Worm (Caenorhabditis elegans): Measurements from ENCODE around the gene C05E4.12.

Gene C05E4.12

DNA sequence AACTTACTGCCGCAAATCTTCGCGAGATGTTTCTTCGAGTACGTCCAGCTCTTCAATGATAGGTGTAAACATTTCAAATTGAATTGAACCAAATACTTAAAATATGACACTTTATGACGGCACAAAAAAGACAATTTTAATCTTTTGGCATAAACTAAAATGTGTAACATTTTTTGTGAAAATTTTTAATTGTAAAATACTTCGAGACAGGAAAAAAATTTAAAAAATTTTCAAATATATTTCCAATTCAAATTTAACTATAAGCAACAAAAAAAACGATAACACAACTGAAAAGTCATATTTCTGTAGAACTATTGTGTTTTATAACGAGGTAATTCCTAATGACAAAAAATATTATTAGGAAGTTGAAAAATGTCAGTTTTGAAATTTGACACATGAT lies at the start of gene C05E4.12:
Gene C05E4.12 (minus strand): TSS at position 101 of the 400 bp plus-strand sequence.
- no peak for TF ChIP-seq unc-62 (GFP tag; optimal IDR thresholded peaks at IDR 0.05)

- TF ChIP-seq unc-62 (GFP tag; optimal IDR thresholded peaks at IDR 0.05) = no peak
These were observed 48.6 kb upstream of the C05E4.12 start, which contains the start of gene R13D11.4 for ce11 chrV:810281-810862. Gene R13D11.4, plus strand, starts transcription at chrV:810812.

- TF ChIP-seq unc-62 (GFP tag; optimal IDR thresholded peaks at IDR 0.05) = no peak
These were observed 46.5 kb upstream of the C05E4.12 start for ce11 chrV:808260-808659.

ce11 chrV:804485-804884 lies 42.7 kb upstream of the C05E4.12 start, which contains the start of gene nhr-270:
Gene nhr-270, minus strand, starts transcription at chrV:804741.
- TF ChIP-seq unc-62 (GFP tag; optimal IDR thresholded peaks at IDR 0.05) = no peak

ce11 chrV:803472-803871 lies 41.7 kb upstream of the C05E4.12 start:
- TF ChIP-seq unc-62 (GFP tag; optimal IDR thresholded peaks at IDR 0.05) = no peak

DNA sequence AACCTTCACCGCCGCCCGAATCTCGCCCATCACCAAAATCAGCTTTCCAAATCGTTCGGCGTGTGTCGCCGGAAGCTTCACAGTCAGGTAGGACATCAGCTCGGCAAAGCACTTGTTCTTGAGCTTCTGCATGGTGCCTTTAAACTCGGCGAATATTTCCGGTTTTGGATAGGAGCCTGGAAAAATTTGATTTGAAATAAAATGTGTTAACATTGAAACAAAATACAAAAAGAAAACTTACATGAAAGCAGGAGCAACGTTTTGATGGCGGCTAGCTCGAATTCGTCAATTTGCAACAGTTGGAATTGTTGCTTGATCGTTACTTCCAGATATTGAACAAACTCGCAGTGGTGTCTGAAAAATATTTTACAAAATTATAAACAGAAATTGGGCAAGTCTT lies 40.9 kb upstream of the C05E4.12 start:
- no peak for TF ChIP-seq unc-62 (GFP tag; optimal IDR thresholded peaks at IDR 0.05)

DNA sequence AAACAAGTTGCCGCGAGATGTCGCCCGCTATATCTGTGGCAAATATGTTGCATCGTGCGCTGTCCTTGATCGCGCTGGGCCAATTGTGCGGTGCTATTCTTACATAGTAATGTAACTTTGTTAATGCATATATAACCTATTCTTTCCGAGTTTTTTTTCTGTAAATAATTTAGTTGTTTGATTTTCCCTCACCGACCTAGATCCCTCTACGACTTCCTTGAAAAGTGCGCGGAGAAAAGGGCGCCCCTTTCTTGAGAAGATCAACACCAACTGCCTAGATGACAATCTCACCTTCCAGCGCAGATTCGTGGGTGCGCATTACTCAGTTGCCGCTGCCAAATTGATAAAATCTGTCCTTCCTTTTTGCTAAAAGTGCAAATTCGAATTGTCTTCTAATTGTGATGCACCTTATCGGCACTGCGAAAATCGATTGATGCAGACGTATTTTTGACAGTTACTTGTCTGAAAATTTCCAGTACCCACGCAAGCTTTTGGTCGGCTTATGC lies 39.8 kb upstream of the C05E4.12 start:
- no peak for TF ChIP-seq unc-62 (GFP tag; optimal IDR thresholded peaks at IDR 0.05)

ce11 chrV:800271-800670 lies 38.5 kb upstream of the C05E4.12 start:
- no peak for TF ChIP-seq unc-62 (GFP tag; optimal IDR thresholded peaks at IDR 0.05)

ce11 chrV:797241-797640 lies 35.5 kb upstream of the C05E4.12 start:
- no peak for TF ChIP-seq unc-62 (GFP tag; optimal IDR thresholded peaks at IDR 0.05)

DNA sequence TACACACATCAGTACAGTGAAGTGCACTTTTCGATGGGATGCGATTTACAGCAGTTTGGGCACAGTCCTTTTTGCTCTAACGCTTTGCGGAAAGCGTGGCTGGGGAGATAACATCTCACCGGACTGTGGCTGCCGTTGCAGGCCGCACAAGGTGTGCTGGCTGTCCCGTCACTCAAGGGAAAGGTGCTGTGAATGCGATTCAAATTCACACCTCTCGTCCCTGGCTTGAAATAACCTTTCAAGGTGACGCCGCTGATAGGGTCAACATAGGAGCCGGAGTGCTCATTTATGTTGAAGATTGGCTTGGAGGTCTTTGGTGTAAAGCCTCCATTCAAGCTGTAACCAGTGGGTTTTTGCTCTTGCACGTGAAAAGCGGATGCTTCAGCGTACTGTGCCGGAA lies 32.3 kb upstream of the C05E4.12 start:
- TF ChIP-seq unc-62 (GFP tag; optimal IDR thresholded peaks at IDR 0.05) = no peak

ce11 chrV:782432-782831 lies 20.6 kb upstream of the C05E4.12 start, which contains the start of gene srab-16:
Gene srab-16, plus strand, starts transcription at chrV:782732.
- no peak for TF ChIP-seq unc-62 (GFP tag; optimal IDR thresholded peaks at IDR 0.05)

DNA sequence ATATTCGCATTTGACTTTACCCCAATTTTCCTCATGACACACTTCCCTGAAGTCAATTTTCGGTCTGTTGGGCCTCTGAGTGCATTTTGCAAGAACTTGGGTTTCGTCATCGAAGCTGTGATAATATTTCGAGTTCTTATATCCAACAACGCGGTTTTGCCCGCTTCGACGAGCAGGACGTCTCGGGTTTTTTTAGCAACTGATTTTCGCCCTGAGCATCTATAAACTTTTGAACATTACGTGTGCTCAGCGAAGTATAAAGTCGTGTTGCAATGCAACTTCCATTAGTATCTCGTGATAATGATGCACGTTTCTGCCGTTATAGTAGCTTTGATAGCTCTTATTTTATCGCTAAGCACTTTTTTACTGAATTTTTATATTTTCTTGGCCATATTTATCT lies 18.2 kb upstream of the C05E4.12 start, which contains the start of gene srbc-60:
Gene srbc-60 (plus strand): TSS at position 301 of the 400 bp plus-strand sequence.
- no peak for TF ChIP-seq unc-62 (GFP tag; optimal IDR thresholded peaks at IDR 0.05)

DNA sequence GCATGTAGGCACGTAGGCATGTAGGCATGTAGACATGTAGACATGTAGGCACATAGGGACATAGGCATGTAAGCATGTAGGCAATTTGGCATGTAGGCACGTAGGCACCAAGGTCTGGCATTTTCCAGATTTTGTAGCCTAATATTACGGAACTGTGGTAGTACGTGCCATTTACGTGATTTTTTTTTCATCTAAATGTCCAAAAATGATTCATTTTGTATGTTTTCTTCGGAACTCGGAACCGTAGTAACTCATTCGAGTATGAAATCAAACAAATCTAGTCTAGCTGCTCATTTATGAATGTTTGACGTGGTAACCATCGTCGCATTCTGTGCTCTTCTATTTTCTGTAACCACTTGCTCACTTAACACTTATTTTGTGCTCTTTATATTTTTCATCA lies 16.6 kb upstream of the C05E4.12 start, which contains the start of gene srbc-59:
Gene srbc-59 (plus strand): TSS at position 301 of the 400 bp plus-strand sequence.
- no peak for TF ChIP-seq unc-62 (GFP tag; optimal IDR thresholded peaks at IDR 0.05)

DNA sequence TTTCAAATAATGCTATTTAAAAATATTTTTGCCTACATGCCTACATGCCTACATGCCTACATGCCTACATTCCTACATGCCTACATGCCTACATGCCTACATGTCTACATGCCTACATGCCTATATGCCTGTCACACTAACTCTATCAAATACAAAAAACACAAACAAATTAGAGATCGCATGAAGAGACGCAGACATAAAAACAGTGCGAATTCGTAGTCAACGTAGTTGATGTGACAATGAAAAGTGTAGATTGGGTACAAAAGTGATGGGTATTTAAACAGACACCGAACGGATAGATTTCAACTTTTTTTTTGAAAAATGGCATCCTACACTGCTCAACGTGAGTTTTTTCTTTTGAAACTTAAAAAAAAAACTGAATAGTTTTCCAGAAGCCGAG lies 15.5 kb upstream of the C05E4.12 start, which contains the start of gene R09E12.9:
Gene R09E12.9 (plus strand): TSS at position 316 of the 400 bp plus-strand sequence.
- no peak for TF ChIP-seq unc-62 (GFP tag; optimal IDR thresholded peaks at IDR 0.05)

ce11 chrV:774875-775359 lies 13.1 kb upstream of the C05E4.12 start, which contains the start of gene srbc-58:
Gene srbc-58, plus strand, starts transcription at chrV:774995.
- no peak for TF ChIP-seq unc-62 (GFP tag; optimal IDR thresholded peaks at IDR 0.05)

ce11 chrV:774341-774740 lies 12.6 kb upstream of the C05E4.12 start:
- no peak for TF ChIP-seq unc-62 (GFP tag; optimal IDR thresholded peaks at IDR 0.05)

DNA sequence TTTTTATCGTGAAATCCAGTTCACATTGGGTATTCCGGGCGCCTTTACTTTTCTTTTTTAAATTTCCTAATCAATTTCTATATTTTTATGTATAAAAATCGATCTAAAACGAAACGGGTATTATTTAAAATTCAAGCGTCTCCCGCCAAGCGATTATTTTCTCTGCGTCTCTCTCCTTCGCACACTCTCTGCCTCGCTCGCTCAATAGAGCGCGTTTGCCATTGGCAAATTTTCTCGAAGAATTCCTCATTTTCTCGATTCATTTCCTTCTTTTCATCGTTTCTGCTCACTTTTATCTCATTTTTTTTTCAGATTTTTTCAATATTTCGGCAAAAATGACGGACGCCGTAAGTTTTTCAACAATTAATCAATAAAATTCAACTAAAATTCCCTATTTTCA lies 11.5 kb upstream of the C05E4.12 start, which contains the start of gene sti-1:
Gene sti-1 (plus strand): TSS at position 263 of the 400 bp plus-strand sequence.
- no peak for TF ChIP-seq unc-62 (GFP tag; optimal IDR thresholded peaks at IDR 0.05)

Data from whole organism, dauer.